Worm (Caenorhabditis elegans) whole organism, late embryonic: ENCODE data around the gene best-19.

Experiments used
- ceh-24 ChIP-seq: sonication (generic microtip); optimal IDR thresholded peaks from 2 replicates; lab custom pipeline; 2016; ENCODE audit warnings: mild to moderate bottlenecking, missing genetic modification characterization, missing compliant biosample characterization
- ceh-48 ChIP-seq: sonication (generic microtip); optimal IDR thresholded peaks from 2 replicates; lab custom pipeline; 2016; ENCODE audit warnings: missing genetic modification characterization, inconsistent platforms, missing compliant biosample characterization
- ceh-9 ChIP-seq: sonication (generic microtip); optimal IDR thresholded peaks from 2 replicates; lab custom pipeline; 2016; ENCODE audit warnings: mild to moderate bottlenecking, missing genetic modification characterization, inconsistent platforms, missing compliant biosample characterization
- fkh-6 ChIP-seq: sonication (generic microtip); optimal IDR thresholded peaks from 2 replicates; lab custom pipeline; 2016; ENCODE audit warnings: missing genetic modification characterization, missing compliant biosample characterization
- hlh-13 ChIP-seq: fragments of 200-800 bp; sonication (Bioruptor generic); optimal IDR thresholded peaks from 2 replicates; lab custom pipeline; 2018; ENCODE audit warnings: mild to moderate bottlenecking, missing genetic modification characterization, missing compliant biosample characterization
- nhr-11 ChIP-seq: fragments of 150-350 bp; optimal IDR thresholded peaks from 2 replicates; lab custom pipeline; 2014; ENCODE audit warnings: missing biosample characterization, missing genetic modification characterization
- pha-4 ChIP-seq: fragments of 150-350 bp; optimal IDR thresholded peaks from 2 replicates; lab custom pipeline; 2018; ENCODE audit warnings: missing biosample characterization, missing genetic modification reagents, missing genetic modification characterization

- TF ChIP-seq ceh-24 (tag; lab: Kevin White, UChicago) (no peak), hlh-13 (GFP tag; lab: Kevin White, UChicago) (no peak), ceh-9 (tag; lab: Kevin White, UChicago) (no peak), fkh-6 (tag; lab: Kevin White, UChicago) (no peak), nhr-11 (tag; lab: Kevin White, UChicago) (no peak), ceh-48 (no peak), pha-4 (tag; lab: Kevin White, UChicago) (no peak)
Observed at ce11 chrIV:240257-240754, 43.1 kb upstream of the best-19 start, which contains the start of the genes fnta-1 and cogc-8.
